Worm (Caenorhabditis elegans) whole organism, late embryonic: ENCODE data around the gene C34C12.9.

Experiments used
- C08G9.2 ChIP-seq: sonication (generic microtip); optimal IDR thresholded peaks from 2 replicates; lab custom pipeline; 2016; ENCODE audit warnings: mild to moderate bottlenecking, missing genetic modification characterization, moderate library complexity, missing compliant biosample characterization
- F13H6.1 ChIP-seq: sonication (generic microtip); optimal IDR thresholded peaks from 2 replicates; lab custom pipeline; 2016; ENCODE audit warnings: missing genetic modification characterization, missing compliant biosample characterization
- Y22D7AL.16 ChIP-seq: sonication (generic microtip); optimal IDR thresholded peaks from 2 replicates; lab custom pipeline; 2016; ENCODE audit warnings: missing genetic modification characterization, missing compliant biosample characterization
- ahr-1 ChIP-seq: sonication (generic microtip); optimal IDR thresholded peaks from 2 replicates; lab custom pipeline; 2016; ENCODE audit warnings: missing genetic modification characterization, missing compliant biosample characterization
- ama-1 ChIP-seq: fragments of 150-350 bp; optimal IDR thresholded peaks from 2 replicates; lab custom pipeline; 2014
- ceh-2 ChIP-seq: sonication (generic microtip); optimal IDR thresholded peaks from 2 replicates; lab custom pipeline; 2016; ENCODE audit warnings: missing genotype, missing genetic modification characterization, missing compliant biosample characterization
- ceh-22 ChIP-seq: sonication (generic microtip); optimal IDR thresholded peaks from 2 replicates; lab custom pipeline; 2017; ENCODE audit warnings: missing biosample characterization, missing genetic modification characterization
- ceh-48 ChIP-seq: sonication (generic microtip); optimal IDR thresholded peaks from 2 replicates; lab custom pipeline; 2016; ENCODE audit warnings: missing genetic modification characterization, inconsistent platforms, missing compliant biosample characterization
- ceh-6 ChIP-seq: fragments of 200-800 bp; sonication (Bioruptor generic); optimal IDR thresholded peaks from 2 replicates; lab custom pipeline; 2018; ENCODE audit warnings: mild to moderate bottlenecking, missing genetic modification characterization, missing compliant biosample characterization
- dmd-4 ChIP-seq: sonication (generic microtip); optimal IDR thresholded peaks from 2 replicates; lab custom pipeline; 2016; ENCODE audit warnings: borderline replicate concordance, missing genetic modification characterization, missing compliant biosample characterization
- dve-1 ChIP-seq: sonication (generic microtip); optimal IDR thresholded peaks from 2 replicates; lab custom pipeline; 2017; ENCODE audit warnings: antibody characterized with exemption, mild to moderate bottlenecking, missing genetic modification characterization, missing compliant biosample characterization
- elt-2 ChIP-seq: sonication (generic microtip); optimal IDR thresholded peaks from 2 replicates; lab custom pipeline; 2016; ENCODE audit warnings: missing genetic modification reagents, missing genetic modification characterization, missing compliant biosample characterization
- elt-4 ChIP-seq: sonication (generic microtip); optimal IDR thresholded peaks from 2 replicates; lab custom pipeline; 2016; ENCODE audit warnings: missing genetic modification characterization, missing compliant biosample characterization
- ets-4 ChIP-seq: sonication (generic microtip); optimal IDR thresholded peaks from 2 replicates; lab custom pipeline; 2016; ENCODE audit warnings: missing genetic modification characterization, missing compliant biosample characterization
- eyg-1 ChIP-seq: sonication (generic microtip); optimal IDR thresholded peaks from 2 replicates; lab custom pipeline; 2016; ENCODE audit warnings: missing genotype, missing genetic modification characterization, missing compliant biosample characterization
- fax-1 ChIP-seq: sonication (generic microtip); optimal IDR thresholded peaks from 2 replicates; lab custom pipeline; 2016; ENCODE audit warnings: missing genotype, missing genetic modification characterization, missing compliant biosample characterization
- gmeb-2 ChIP-seq: sonication (generic microtip); optimal IDR thresholded peaks from 2 replicates; lab custom pipeline; 2016; ENCODE audit warnings: missing genetic modification characterization, inconsistent platforms, missing compliant biosample characterization
- hlh-13 ChIP-seq: fragments of 200-800 bp; sonication (Bioruptor generic); optimal IDR thresholded peaks from 2 replicates; lab custom pipeline; 2018; ENCODE audit warnings: mild to moderate bottlenecking, missing genetic modification characterization, missing compliant biosample characterization
- hlh-15 ChIP-seq: sonication (generic microtip); optimal IDR thresholded peaks from 2 replicates; lab custom pipeline; 2016; ENCODE audit warnings: missing genetic modification characterization, missing compliant biosample characterization
- hlh-30 ChIP-seq: sonication (generic microtip); optimal IDR thresholded peaks from 2 replicates; lab custom pipeline; 2017; ENCODE audit warnings: antibody characterized with exemption, missing genetic modification characterization, missing compliant biosample characterization; ENCODE audit not compliant: insufficient read depth
- hlh-8 ChIP-seq: sonication (generic microtip); optimal IDR thresholded peaks from 2 replicates; lab custom pipeline; 2016; ENCODE audit warnings: missing genotype, missing genetic modification characterization, missing compliant biosample characterization
- lin-11 ChIP-seq: fragments of 200-800 bp; sonication (Bioruptor generic); optimal IDR thresholded peaks from 2 replicates; lab custom pipeline; 2018; ENCODE audit warnings: mild to moderate bottlenecking, missing genetic modification characterization, missing compliant biosample characterization
- madf-2 ChIP-seq: sonication (generic microtip); optimal IDR thresholded peaks from 2 replicates; lab custom pipeline; 2017; ENCODE audit warnings: missing genetic modification characterization, missing compliant biosample characterization
- nfya-1 ChIP-seq: sonication (generic microtip); optimal IDR thresholded peaks from 2 replicates; lab custom pipeline; 2017; ENCODE audit warnings: missing genetic modification characterization, mild to moderate bottlenecking, missing compliant biosample characterization, antibody characterized with exemption, moderate library complexity
- npax-4 ChIP-seq: sonication (generic microtip); optimal IDR thresholded peaks from 2 replicates; lab custom pipeline; 2016; ENCODE audit warnings: missing genetic modification characterization, missing compliant biosample characterization
- pag-3 ChIP-seq: sonication (generic microtip); optimal IDR thresholded peaks from 2 replicates; lab custom pipeline; 2016; ENCODE audit warnings: missing compliant biosample characterization, missing genetic modification characterization, borderline replicate concordance
- pat-9 ChIP-seq: fragments of 200-800 bp; sonication (Bioruptor generic); optimal IDR thresholded peaks from 2 replicates; lab custom pipeline; 2018; ENCODE audit warnings: mild to moderate bottlenecking, missing genetic modification characterization, moderate library complexity, missing compliant biosample characterization
- pha-2 ChIP-seq: sonication (generic microtip); optimal IDR thresholded peaks from 2 replicates; lab custom pipeline; 2017; ENCODE audit warnings: mild to moderate bottlenecking, missing genetic modification characterization, missing compliant biosample characterization
- pha-4 ChIP-seq: fragments of 150-350 bp; optimal IDR thresholded peaks from 2 replicates; lab custom pipeline; 2018; ENCODE audit warnings: missing biosample characterization, missing genetic modification reagents, missing genetic modification characterization
- pqm-1 ChIP-seq: sonication (generic microtip); optimal IDR thresholded peaks from 2 replicates; lab custom pipeline; 2016; ENCODE audit warnings: missing genetic modification characterization, missing compliant biosample characterization
- ref-2 ChIP-seq: sonication (generic microtip); optimal IDR thresholded peaks from 2 replicates; lab custom pipeline; 2016; ENCODE audit warnings: missing genetic modification characterization, missing compliant biosample characterization
- sdc-2 ChIP-seq: sonication (generic microtip); optimal IDR thresholded peaks from 2 replicates; lab custom pipeline; 2016; ENCODE audit warnings: missing genotype, missing genetic modification characterization, missing compliant biosample characterization
- tbx-7 ChIP-seq: sonication (generic microtip); optimal IDR thresholded peaks from 2 replicates; lab custom pipeline; 2016; ENCODE audit warnings: missing genotype, missing genetic modification characterization, missing compliant biosample characterization

The C34C12.9 gene

DNA sequence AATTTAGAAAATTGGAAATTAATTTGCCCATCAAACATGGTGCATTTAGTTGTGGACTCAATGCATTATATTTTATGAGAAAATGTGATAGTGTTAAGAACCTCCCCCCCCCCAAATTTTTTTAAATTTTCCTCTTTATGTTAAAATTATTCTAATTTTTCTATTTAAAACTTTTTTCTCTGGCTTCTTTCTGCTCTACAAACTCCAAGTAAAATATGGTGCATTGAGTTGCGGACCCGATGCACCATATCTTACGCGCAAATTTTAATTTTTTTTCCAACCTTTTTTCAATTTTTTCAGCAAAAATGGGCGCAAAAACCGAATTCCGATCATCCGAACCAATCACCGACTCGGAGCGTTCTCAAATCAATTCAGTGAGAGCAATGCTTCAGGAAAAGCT is 7.0 kb upstream of the C34C12.9 start, which contains the start of gene C34C12.6:
C34C12.6 (plus strand) TSS at position 301 of the 400 bp plus-strand sequence.
- TF ChIP-seq ceh-48 (tag; lab: Kevin White, UChicago) (no peak), hlh-8 (tag; lab: Kevin White, UChicago) (no peak), tbx-7 (tag; lab: Kevin White, UChicago) (no peak), ref-2 (tag; lab: Kevin White, UChicago) (no peak), ceh-22 (tag; lab: Kevin White, UChicago) (no peak), pqm-1 (tag; lab: Kevin White, UChicago) (no peak), ets-4 (no peak), ceh-6 (GFP tag; lab: Kevin White, UChicago) (no peak), F13H6.1 (tag; lab: Kevin White, UChicago) (no peak), pag-3 (tag; lab: Kevin White, UChicago) (no peak), ceh-2 (tag; lab: Kevin White, UChicago) (no peak), elt-4 (tag; lab: Kevin White, UChicago) (no peak), C08G9.2 (tag; lab: Kevin White, UChicago) (no peak), nfya-1 (tag; lab: Kevin White, UChicago) (no peak), npax-4 (no peak), dmd-4 (no peak)

DNA sequence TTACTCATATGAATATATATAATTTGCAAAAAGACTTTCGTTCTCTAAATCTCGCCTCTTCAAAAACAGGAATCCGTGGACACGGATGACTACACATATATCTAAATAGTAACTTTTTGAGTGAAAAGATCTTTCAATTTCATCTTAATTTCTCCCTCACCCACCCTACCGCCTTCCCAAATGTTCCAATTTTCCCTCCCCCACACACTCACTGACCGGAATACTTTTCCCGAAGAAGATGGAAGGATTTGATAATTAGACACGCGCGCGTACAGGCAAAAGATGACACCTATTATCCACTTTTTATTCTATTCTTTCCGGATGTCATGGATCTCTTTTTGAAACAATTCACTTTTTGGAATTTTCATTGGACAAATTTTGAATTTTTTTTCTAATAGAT is 5.6 kb upstream of the C34C12.9 start:
- no peak for TF ChIP-seq hlh-30 (tag; lab: Kevin White, UChicago)
- no peak for TF ChIP-seq dmd-4
- TF ChIP-seq hlh-13 (GFP tag; lab: Kevin White, UChicago): no peak
- TF ChIP-seq sdc-2 (tag; lab: Kevin White, UChicago): no peak
- TF ChIP-seq npax-4: no peak
- TF ChIP-seq pha-4 (tag; lab: Kevin White, UChicago): no peak
- no peak for TF ChIP-seq pha-2 (tag; lab: Kevin White, UChicago)
- TF ChIP-seq madf-2 (tag; lab: Kevin White, UChicago): no peak
- no peak for TF ChIP-seq pat-9
- no peak for TF ChIP-seq hlh-15 (tag; lab: Kevin White, UChicago)
- TF ChIP-seq hlh-8 (tag; lab: Kevin White, UChicago): no peak
- no peak for TF ChIP-seq Y22D7AL.16 (tag; lab: Kevin White, UChicago)
- TF ChIP-seq eyg-1 (tag; lab: Kevin White, UChicago): no peak
- no peak for TF ChIP-seq pag-3 (tag; lab: Kevin White, UChicago)
- TF ChIP-seq elt-2: no peak
- no peak for TF ChIP-seq fax-1
- TF ChIP-seq lin-11 (tag; lab: Kevin White, UChicago): no peak
- no peak for TF ChIP-seq ama-1
- no peak for TF ChIP-seq gmeb-2 (tag; lab: Kevin White, UChicago)

DNA sequence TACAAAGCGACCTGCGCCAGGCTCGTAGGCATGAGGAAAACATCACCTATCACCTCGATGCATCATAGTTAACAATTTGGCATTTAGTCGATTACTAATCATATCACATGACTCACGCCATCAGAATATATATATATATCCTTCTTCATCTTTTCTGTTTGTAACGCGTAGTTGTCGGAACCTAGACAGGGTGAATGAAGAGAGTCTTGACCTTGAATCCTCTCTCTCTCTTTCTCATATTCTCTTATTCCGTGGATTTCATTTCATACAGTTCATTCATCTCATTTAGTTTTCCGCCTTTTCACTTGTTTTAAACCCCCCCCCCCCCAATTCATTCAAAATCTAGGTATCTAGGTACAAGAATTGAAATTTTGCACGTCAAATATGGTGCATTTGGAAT is 4.9 kb upstream of the C34C12.9 start:
- TF ChIP-seq hlh-30 (tag; lab: Kevin White, UChicago) (peak; percentile 19), ama-1 (no peak), eyg-1 (tag; lab: Kevin White, UChicago) (no peak)

DNA sequence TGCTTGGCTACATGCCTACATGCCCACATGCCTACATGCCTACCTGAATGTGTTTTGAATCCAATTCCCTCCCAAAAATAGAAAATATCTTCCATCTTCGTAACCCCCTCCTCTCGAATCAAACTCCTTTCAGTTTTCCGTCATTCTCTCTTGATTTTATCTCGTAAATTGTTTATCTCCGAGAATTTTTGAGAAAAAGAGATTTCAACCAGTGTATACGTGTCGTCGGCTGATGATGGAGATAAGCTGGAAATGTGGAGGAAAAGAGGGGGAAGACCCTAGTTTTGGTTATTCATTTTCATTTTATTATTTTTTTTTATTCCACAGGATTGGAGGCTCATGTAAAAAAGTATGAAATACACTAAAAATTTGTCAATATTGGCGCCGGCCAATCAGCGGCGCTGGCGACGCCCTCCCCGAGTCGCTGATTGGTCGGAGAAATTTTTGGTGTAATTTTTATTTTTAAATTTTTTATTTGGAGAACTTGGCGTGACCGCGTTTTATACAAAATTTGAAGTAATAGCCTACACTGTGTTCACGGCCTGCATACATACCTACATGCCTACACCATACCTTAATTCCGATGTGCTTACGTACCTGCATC is 3.6 kb upstream of the C34C12.9 start:
- no peak for TF ChIP-seq Y22D7AL.16 (tag; lab: Kevin White, UChicago)
- peak; percentile 86 for TF ChIP-seq nfya-1 (tag; lab: Kevin White, UChicago)

DNA sequence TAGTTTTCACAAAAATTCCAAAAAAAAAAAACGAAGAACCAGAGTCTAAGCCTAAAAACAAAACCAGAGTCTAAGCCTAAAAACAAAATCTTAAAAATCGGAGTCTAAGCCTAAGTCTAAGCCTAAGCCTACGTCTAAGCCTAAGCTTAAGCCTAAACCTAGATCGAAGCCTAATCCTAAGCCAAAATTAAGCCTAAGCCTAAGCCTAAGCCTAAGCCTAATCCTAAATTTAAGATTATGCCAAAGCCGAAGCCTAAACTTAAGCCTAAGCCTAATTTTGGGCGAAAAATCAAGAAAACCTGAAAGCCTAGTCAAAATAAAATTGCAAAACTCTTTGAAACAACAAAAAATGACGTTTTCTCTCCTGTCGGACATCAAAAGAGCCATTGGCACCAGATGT is 2.1 kb upstream of the C34C12.9 start:
- no peak for TF ChIP-seq hlh-30 (tag; lab: Kevin White, UChicago)
- peak; percentile 90 for TF ChIP-seq dve-1 (tag; lab: Kevin White, UChicago)
- TF ChIP-seq ahr-1 (tag; lab: Kevin White, UChicago): no peak
